Worm (Caenorhabditis elegans) whole organism, L4 larva: Measurements from ENCODE around the gene F47C12.13.

ENCODE experiments used
- F49E8.2 ChIP-seq: sonication (generic microtip); optimal IDR thresholded peaks from 2 replicates; lab custom pipeline; 2016; ENCODE audit warnings: missing compliant biosample characterization, mild to moderate bottlenecking, missing genetic modification characterization, borderline replicate concordance
- T20F7.1 ChIP-seq: fragments of 200-800 bp; sonication (Bioruptor generic); optimal IDR thresholded peaks from 2 replicates; lab custom pipeline; 2018; ENCODE audit warnings: mild to moderate bottlenecking, missing genetic modification characterization, missing compliant biosample characterization
- T26A8.4 ChIP-seq: fragments of 200-800 bp; sonication (Bioruptor generic); IDR thresholded peaks from 2 replicates; pipeline ENCODE4 v1.3.6; 2022; ENCODE audit warnings: missing genetic modification characterization, missing compliant biosample characterization
- Y48G9A.11 ChIP-seq: fragments of 200-800 bp; sonication (Bioruptor generic); IDR thresholded peaks from 2 replicates; pipeline ENCODE4 v1.3.6; 2022; ENCODE audit warnings: missing genetic modification reagents, missing genetic modification characterization, missing compliant biosample characterization
- Y75B8A.6 ChIP-seq: fragments of 200-800 bp; sonication (Bioruptor generic); IDR thresholded peaks from 2 replicates; pipeline ENCODE4 v1.3.6; 2022; ENCODE audit warnings: missing genetic modification reagents, missing genetic modification characterization, missing compliant biosample characterization
- ZK546.5 ChIP-seq, 2 experiments: sonication (generic microtip); optimal IDR thresholded peaks; 2 replicates each; lab custom pipeline; 2017; ENCODE audit warnings: missing biosample characterization in 2 of 2, missing genetic modification characterization in 2 of 2
- aha-1 ChIP-seq: fragments of 150-350 bp; peaks from one replicate; lab custom pipeline; 2014; ENCODE audit warnings: missing biosample characterization, missing genetic modification characterization
- ama-1 ChIP-seq: fragments of 150-350 bp; optimal IDR thresholded peaks from 2 replicates; lab custom pipeline; 2014; ENCODE audit warnings: inconsistent platforms, mixed read lengths
- ceh-32 ChIP-seq: sonication (generic microtip); optimal IDR thresholded peaks from 2 replicates; lab custom pipeline; 2016; ENCODE audit warnings: mild to moderate bottlenecking, missing genetic modification characterization, missing compliant biosample characterization; ENCODE audit not compliant: poor library complexity
- ceh-62 ChIP-seq: sonication (generic microtip); optimal IDR thresholded peaks from 2 replicates; lab custom pipeline; 2017; ENCODE audit warnings: missing biosample characterization, missing genetic modification characterization
- ceh-82 ChIP-seq: sonication (generic microtip); optimal IDR thresholded peaks from 2 replicates; lab custom pipeline; 2017; ENCODE audit warnings: missing biosample characterization, missing genetic modification characterization
- cey-2 ChIP-seq: sonication (generic microtip); optimal IDR thresholded peaks from 3 replicates; lab custom pipeline; 2017; ENCODE audit warnings: missing genetic modification characterization, mild to moderate bottlenecking, missing compliant biosample characterization, antibody characterized with exemption, borderline replicate concordance; ENCODE audit not compliant: insufficient read depth
- ctbp-1 ChIP-seq: fragments of 200-800 bp; sonication (Bioruptor generic); IDR thresholded peaks from 2 replicates; pipeline ENCODE4 v1.3.6; 2022; ENCODE audit warnings: missing genetic modification reagents, missing genetic modification characterization, missing compliant biosample characterization
- dpl-1 ChIP-seq: fragments of 150-350 bp; optimal IDR thresholded peaks from 2 replicates; lab custom pipeline; 2014; ENCODE audit warnings: missing biosample characterization, missing genetic modification reagents, missing genetic modification characterization
- duxl-1 ChIP-seq: sonication (generic microtip); optimal IDR thresholded peaks from 2 replicates; lab custom pipeline; 2016; ENCODE audit warnings: mild to moderate bottlenecking, missing genetic modification characterization, moderate library complexity, missing compliant biosample characterization; ENCODE audit not compliant: poor library complexity
- dve-1 ChIP-seq: sonication (generic microtip); optimal IDR thresholded peaks from 2 replicates; lab custom pipeline; 2017; ENCODE audit warnings: antibody characterized with exemption, mild to moderate bottlenecking, missing genetic modification characterization, missing compliant biosample characterization; ENCODE audit not compliant: insufficient read depth
- egl-27 ChIP-seq: sonication (generic microtip); optimal IDR thresholded peaks from 3 replicates; lab custom pipeline; 2017; ENCODE audit warnings: missing biosample characterization, missing genetic modification reagents, missing genetic modification characterization
- hlh-11 ChIP-seq: fragments of 200-800 bp; sonication (Bioruptor generic); optimal IDR thresholded peaks from 2 replicates; lab custom pipeline; 2018; ENCODE audit warnings: mild to moderate bottlenecking, missing genetic modification characterization, missing compliant biosample characterization
- hlh-30 ChIP-seq: sonication (generic microtip); optimal IDR thresholded peaks from 2 replicates; lab custom pipeline; 2017; ENCODE audit warnings: antibody characterized with exemption, mild to moderate bottlenecking, missing genetic modification characterization, missing compliant biosample characterization; ENCODE audit not compliant: insufficient read depth
- hmg-1.1 ChIP-seq: fragments of 200-800 bp; sonication (Bioruptor generic); IDR thresholded peaks from 2 replicates; pipeline ENCODE4 v1.3.6; 2022; ENCODE audit warnings: missing genetic modification reagents, missing genetic modification characterization, missing compliant biosample characterization
- jun-1 ChIP-seq: fragments of 150-350 bp; optimal IDR thresholded peaks from 2 replicates; lab custom pipeline; 2014; ENCODE audit warnings: missing biosample characterization, missing genetic modification reagents, missing genetic modification characterization
- lim-7 ChIP-seq: fragments of 200-800 bp; sonication (Bioruptor generic); IDR thresholded peaks from 2 replicates; pipeline ENCODE4 v1.3.6; 2022; ENCODE audit warnings: missing genetic modification characterization, missing compliant biosample characterization
- lin-29 ChIP-seq: fragments of 200-800 bp; sonication (Bioruptor generic); IDR thresholded peaks from 2 replicates; pipeline ENCODE4 v1.3.6; 2022; ENCODE audit warnings: missing genetic modification reagents, missing genetic modification characterization, missing compliant biosample characterization
- lsy-2 ChIP-seq, 2 experiments: fragments of 150-350 bp in 1 of 2; sonication (generic microtip) in 1 of 2; optimal IDR thresholded peaks; 2 replicates each; lab custom pipeline; 2014 to 2017; ENCODE audit warnings: missing biosample characterization in 2 of 2, missing genetic modification characterization in 2 of 2
- madf-5 ChIP-seq, 2 experiments: fragments of 200-800 bp; sonication (Bioruptor generic); IDR thresholded peaks; 2 replicates each; pipeline ENCODE4 v1.3.6; 2022; ENCODE audit warnings: missing compliant biosample characterization in 2 of 2, missing genetic modification characterization in 2 of 2
- mdl-1 ChIP-seq, 2 experiments: fragments of 150-350 bp in 1 of 2; sonication (generic microtip) in 1 of 2; optimal IDR thresholded peaks; 2 replicates each; lab custom pipeline; 2014 to 2017; ENCODE audit warnings: missing biosample characterization in 2 of 2, missing genetic modification characterization in 2 of 2
- mdt-29 ChIP-seq: fragments of 200-800 bp; sonication (Bioruptor generic); IDR thresholded peaks from 2 replicates; pipeline ENCODE4 v1.3.6; 2022; ENCODE audit warnings: missing genetic modification reagents, missing genetic modification characterization, missing compliant biosample characterization
- mes-2 ChIP-seq: sonication (generic microtip); optimal IDR thresholded peaks from 2 replicates; lab custom pipeline; 2016; ENCODE audit warnings: missing genotype, mild to moderate bottlenecking, missing genetic modification characterization, missing compliant biosample characterization; ENCODE audit not compliant: poor library complexity, severe bottlenecking
- nhr-10 ChIP-seq: fragments of 150-350 bp; optimal IDR thresholded peaks from 2 replicates; lab custom pipeline; 2014; ENCODE audit warnings: missing biosample characterization, missing genetic modification characterization
- nhr-102 ChIP-seq: sonication (generic microtip); optimal IDR thresholded peaks from 2 replicates; lab custom pipeline; 2016; ENCODE audit warnings: mild to moderate bottlenecking, missing genetic modification characterization, moderate library complexity, missing compliant biosample characterization
- nhr-111 ChIP-seq: fragments of 200-800 bp; sonication (Bioruptor generic); optimal IDR thresholded peaks from 2 replicates; lab custom pipeline; 2018; ENCODE audit warnings: mild to moderate bottlenecking, missing genetic modification characterization, missing compliant biosample characterization
- nhr-237 ChIP-seq: sonication (generic microtip); optimal IDR thresholded peaks from 2 replicates; lab custom pipeline; 2017; ENCODE audit warnings: missing biosample characterization, missing genetic modification characterization
- nhr-28 ChIP-seq: fragments of 150-350 bp; optimal IDR thresholded peaks from 2 replicates; lab custom pipeline; 2014; ENCODE audit warnings: missing biosample characterization, missing genetic modification characterization
- nhr-41 ChIP-seq: fragments of 200-800 bp; sonication (Bioruptor generic); IDR thresholded peaks from 2 replicates; pipeline ENCODE4 v1.3.6; 2022; ENCODE audit warnings: missing genetic modification reagents, missing genetic modification characterization, missing compliant biosample characterization
- nhr-42 ChIP-seq: fragments of 200-800 bp; sonication (Bioruptor generic); IDR thresholded peaks from 2 replicates; pipeline ENCODE4 v1.3.6; 2022; ENCODE audit warnings: missing genetic modification characterization, missing compliant biosample characterization
- nhr-48 ChIP-seq: sonication (generic microtip); optimal IDR thresholded peaks from 2 replicates; lab custom pipeline; 2016; ENCODE audit warnings: mild to moderate bottlenecking, missing genetic modification characterization, missing compliant biosample characterization
- nhr-6 ChIP-seq: fragments of 150-350 bp; optimal IDR thresholded peaks from 2 replicates; lab custom pipeline; 2014; ENCODE audit warnings: missing biosample characterization, missing genetic modification characterization
- nhr-76 ChIP-seq: fragments of 150-350 bp; optimal IDR thresholded peaks from 2 replicates; lab custom pipeline; 2014; ENCODE audit warnings: missing biosample characterization, missing genetic modification characterization
- nhr-77 ChIP-seq: fragments of 150-350 bp; optimal IDR thresholded peaks from 2 replicates; lab custom pipeline; 2014; ENCODE audit warnings: missing biosample characterization, missing genetic modification characterization
- pha-4 ChIP-seq, 2 experiments: fragments of 150-350 bp in 1 of 2; fragments of 200-800 bp in 1 of 2; sonication (Bioruptor generic) in 1 of 2; IDR thresholded peaks in 1 of 2; optimal IDR thresholded peaks in 1 of 2; 2 replicates each; pipeline versions ENCODE4 v1.3.6 to Lab custom; 2014 to 2022; ENCODE audit warnings: missing genetic modification characterization in 2 of 2, missing genetic modification reagents in 2 of 2, missing biosample characterization in 1 of 2, missing compliant biosample characterization in 1 of 2
- sdz-12 ChIP-seq: fragments of 200-800 bp; sonication (Bioruptor generic); optimal IDR thresholded peaks from 2 replicates; lab custom pipeline; 2018; ENCODE audit warnings: mild to moderate bottlenecking, missing genetic modification characterization, missing compliant biosample characterization
- skn-1 ChIP-seq: fragments of 150-350 bp; optimal IDR thresholded peaks from 2 replicates; lab custom pipeline; 2014; ENCODE audit warnings: missing biosample characterization, missing genetic modification characterization
- snpc-1.2 ChIP-seq: fragments of 200-800 bp; sonication (Bioruptor generic); IDR thresholded peaks from 2 replicates; pipeline ENCODE4 v1.3.6; 2022; ENCODE audit warnings: missing genetic modification reagents, missing genetic modification characterization, missing compliant biosample characterization
- snpc-4 ChIP-seq: fragments of 150-350 bp; optimal IDR thresholded peaks from 2 replicates; lab custom pipeline; 2014; ENCODE audit warnings: missing biosample characterization, missing genetic modification characterization
- spr-1 ChIP-seq: sonication (generic microtip); optimal IDR thresholded peaks from 2 replicates; lab custom pipeline; 2016; ENCODE audit warnings: mild to moderate bottlenecking, missing genetic modification characterization, missing compliant biosample characterization
- spr-3 ChIP-seq: fragments of 200-800 bp; sonication (Bioruptor generic); optimal IDR thresholded peaks from 2 replicates; lab custom pipeline; 2018; ENCODE audit warnings: mild to moderate bottlenecking, missing genetic modification characterization, missing compliant biosample characterization
- tra-1 ChIP-seq: fragments of 200-800 bp; sonication (Bioruptor generic); IDR thresholded peaks from 2 replicates; pipeline ENCODE4 v1.3.6; 2022; ENCODE audit warnings: missing genetic modification reagents, missing genetic modification characterization, missing compliant biosample characterization
- zfp-2 ChIP-seq: sonication (generic microtip); optimal IDR thresholded peaks from 2 replicates; lab custom pipeline; 2016; ENCODE audit warnings: mild to moderate bottlenecking, missing genetic modification characterization, missing compliant biosample characterization
- zfp-3 ChIP-seq: fragments of 200-800 bp; sonication (Bioruptor generic); conservative IDR thresholded peaks from 2 replicates; pipeline ENCODE4 v1.3.6; 2022; ENCODE audit warnings: missing genetic modification reagents, missing genetic modification characterization, missing compliant biosample characterization
- ztf-11 ChIP-seq: fragments of 150-350 bp; optimal IDR thresholded peaks from 2 replicates; lab custom pipeline; 2014; ENCODE audit warnings: missing biosample characterization, missing genetic modification characterization

Gene F47C12.13

DNA sequence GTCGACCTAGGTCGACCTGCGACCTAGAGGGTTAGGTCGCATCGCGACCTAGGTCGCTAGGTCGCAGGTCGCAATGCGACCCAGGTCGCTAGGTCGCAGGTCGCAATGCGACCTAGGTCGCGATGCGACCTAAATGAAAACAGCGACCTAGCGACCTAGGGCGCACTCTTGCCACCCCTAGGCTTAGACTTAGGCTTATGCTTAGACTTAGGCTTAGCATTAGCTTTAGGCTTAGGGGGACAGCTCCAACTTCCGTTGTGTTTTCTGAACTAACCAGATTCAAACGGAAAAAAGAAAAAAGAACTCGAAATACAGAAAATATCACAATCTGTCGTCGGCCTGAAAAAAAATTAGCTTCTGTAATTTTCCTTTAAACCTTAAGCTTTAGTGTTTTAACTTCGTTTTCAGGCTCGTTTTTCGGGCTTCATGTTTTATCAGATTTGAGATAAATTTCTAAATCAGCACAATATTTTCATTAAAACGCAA, 20.2 kb upstream of the F47C12.13 start (continued):
- no peak for TF ChIP-seq ztf-11 (tag; lab: Kevin White, UChicago)
- TF ChIP-seq snpc-1.2 (GFP tag; lab: Robert Waterston, UW), result no peak
- peak; percentile 57; the same call in 1 of the 2 replicates for TF ChIP-seq Y48G9A.11 (GFP tag; lab: Robert Waterston, UW)
- TF ChIP-seq ctbp-1, result no peak; the same call in 1 of the 2 replicates
- TF ChIP-seq jun-1 (tag; lab: Kevin White, UChicago), result peak; percentile 26
- TF ChIP-seq hlh-30 (tag; lab: Kevin White, UChicago), result no peak
- peak; percentile 51; the same call in 1 of the 2 replicates for TF ChIP-seq lim-7 (GFP tag; lab: Robert Waterston, UW)
- no peak for TF ChIP-seq nhr-10
- TF ChIP-seq dve-1, result no peak
- TF ChIP-seq nhr-111 (GFP tag; lab: Kevin White, UChicago), result no peak
- TF ChIP-seq nhr-48 (tag; lab: Kevin White, UChicago), result no peak
- no peak for TF ChIP-seq Y75B8A.6
- no peak for TF ChIP-seq mdl-1 (tag; optimal IDR thresholded peaks at IDR 0.05; lab: Kevin White, UChicago)
- TF ChIP-seq nhr-6 (tag; lab: Kevin White, UChicago), result no peak
- TF ChIP-seq cey-2 (tag; lab: Kevin White, UChicago), result no peak
- peak; percentile 42 for TF ChIP-seq nhr-102
- 0 out of 4 replicates have a peak, but pooled peaks of 1 of the 2 experiments have one; percentile 2 for TF ChIP-seq madf-5 (GFP tag; IDR thresholded peaks at IDR 0.05; lab: Robert Waterston, UW)
- TF ChIP-seq skn-1 (tag; lab: Kevin White, UChicago), result no peak
- no peak for TF ChIP-seq nhr-237 (tag; lab: Kevin White, UChicago)
- TF ChIP-seq mes-2 (tag; lab: Kevin White, UChicago), result no peak
- no peak for TF ChIP-seq nhr-28 (tag; lab: Kevin White, UChicago)
- no peak for TF ChIP-seq lin-29 (GFP tag; lab: Robert Waterston, UW)
- TF ChIP-seq ZK546.5 (tag; optimal IDR thresholded peaks at IDR 0.05; lab: Kevin White, UChicago), result no peak
- no peak for TF ChIP-seq tra-1 (GFP tag; lab: Robert Waterston, UW)
- no peak for TF ChIP-seq mdt-29 (GFP tag; lab: Robert Waterston, UW)
- no peak for TF ChIP-seq F49E8.2 (tag; lab: Kevin White, UChicago)
- TF ChIP-seq nhr-41 (GFP tag; lab: Robert Waterston, UW), result no peak
- TF ChIP-seq ceh-82 (tag; lab: Kevin White, UChicago), result no peak
- TF ChIP-seq nhr-76 (tag; lab: Kevin White, UChicago), result no peak
- TF ChIP-seq zfp-3 (GFP tag; lab: Robert Waterston, UW), result no peak
- no peak for TF ChIP-seq zfp-2 (tag; lab: Kevin White, UChicago)
- no peak for TF ChIP-seq ceh-32 (tag; lab: Kevin White, UChicago)
- no peak for TF ChIP-seq duxl-1 (tag; lab: Kevin White, UChicago)
- no peak for TF ChIP-seq egl-27 (tag; lab: Kevin White, UChicago)
- TF ChIP-seq pha-4 (GFP tag; IDR thresholded peaks at IDR 0.05; lab: Robert Waterston, UW), result 0 out of 2 replicates have a peak, but pooled peaks have one; percentile 13
- no peak for TF ChIP-seq pha-4 (tag; optimal IDR thresholded peaks at IDR 0.05; lab: Kevin White, UChicago)
- no peak for TF ChIP-seq ama-1 (lab: Kevin White, UChicago)
- TF ChIP-seq dpl-1 (GFP tag; lab: Kevin White, UChicago), result no peak
- TF ChIP-seq aha-1 (tag; lab: Kevin White, UChicago), result peak; percentile 70
- peak; percentile 2 for TF ChIP-seq hlh-11 (tag; lab: Kevin White, UChicago)
- TF ChIP-seq sdz-12, result no peak
- TF ChIP-seq hmg-1.1, result no peak; the same call in 1 of the 2 replicates
- TF ChIP-seq nhr-77, result peak; percentile 46
- TF ChIP-seq snpc-4, result no peak
- TF ChIP-seq T20F7.1 (GFP tag; lab: Kevin White, UChicago), result no peak
- 0 out of 2 replicates have a peak, but pooled peaks have one; percentile 17 for TF ChIP-seq nhr-42 (GFP tag; lab: Robert Waterston, UW)
- no peak for TF ChIP-seq spr-3 (GFP tag; lab: Kevin White, UChicago)
- TF ChIP-seq ceh-62 (tag; lab: Kevin White, UChicago), result no peak
- TF ChIP-seq lsy-2 (tag; optimal IDR thresholded peaks at IDR 0.05; lab: Kevin White, UChicago), result no peak
- TF ChIP-seq spr-1 (tag; lab: Kevin White, UChicago), result no peak
- TF ChIP-seq T26A8.4, result peak; percentile 76
